Fruit fly (Drosophila melanogaster): ENCODE data around the gene Bmcp.

DNA sequence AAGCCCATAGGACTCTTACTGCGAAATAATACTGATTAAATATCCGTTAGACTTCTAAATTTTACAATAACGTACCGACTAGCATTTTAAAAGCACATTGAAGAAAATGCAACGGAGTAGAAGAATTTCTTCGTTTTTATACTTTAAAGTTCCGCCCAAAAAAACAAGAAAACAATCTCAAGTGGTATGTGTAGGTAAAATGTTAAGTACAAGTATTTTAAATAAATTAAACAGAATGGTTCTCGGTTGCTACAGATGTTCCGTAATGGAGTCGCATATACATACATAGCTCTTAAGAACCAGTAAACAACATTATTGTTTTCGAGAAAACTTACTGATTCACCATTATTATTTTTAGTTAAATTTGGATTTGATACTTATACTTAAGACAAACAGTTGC, 51.3 kb downstream of the Bmcp start, which contains the start of gene Muc68D:
- no peak for TF ChIP-seq CG8478 (optimal IDR thresholded peaks at IDR 0.05)
- no peak for TF ChIP-seq CTCF (optimal IDR thresholded peaks at IDR 0.05)
